Worm (Caenorhabditis elegans) whole organism, L2 larva: Measurements from ENCODE around the gene ncx-7.

Experiments
- ama-1 ChIP-seq: fragments of 150-350 bp; optimal IDR thresholded peaks from 2 replicates; lab custom pipeline; 2018; ENCODE audit warnings: inconsistent platforms
- elt-1 ChIP-seq: fragments of 150-350 bp; optimal IDR thresholded peaks from 2 replicates; lab custom pipeline; 2014; ENCODE audit warnings: missing biosample characterization, missing genetic modification characterization
- elt-3 ChIP-seq: sonication (generic microtip); optimal IDR thresholded peaks from 2 replicates; lab custom pipeline; 2017; ENCODE audit warnings: missing biosample characterization, missing genetic modification characterization
- fos-1 ChIP-seq: fragments of 150-350 bp; optimal IDR thresholded peaks from 2 replicates; lab custom pipeline; 2014; ENCODE audit warnings: missing biosample characterization, missing genetic modification characterization
- nhr-12 ChIP-seq: fragments of 150-350 bp; optimal IDR thresholded peaks from 2 replicates; lab custom pipeline; 2014; ENCODE audit warnings: missing biosample characterization, missing genetic modification characterization
- nhr-237 ChIP-seq: fragments of 150-350 bp; optimal IDR thresholded peaks from 2 replicates; lab custom pipeline; 2014; ENCODE audit warnings: missing biosample characterization, missing genetic modification characterization
- nhr-25 ChIP-seq: fragments of 150-350 bp; sonication (generic microtip); optimal IDR thresholded peaks from 3 replicates; lab custom pipeline; 2014; ENCODE audit warnings: missing biosample characterization, missing genetic modification characterization
- nhr-6 ChIP-seq: fragments of 150-350 bp; optimal IDR thresholded peaks from 2 replicates; lab custom pipeline; 2014; ENCODE audit warnings: missing biosample characterization, missing genetic modification characterization
- snpc-4 ChIP-seq: fragments of 150-350 bp; optimal IDR thresholded peaks from 2 replicates; lab custom pipeline; 2014; ENCODE audit warnings: missing biosample characterization, missing genetic modification characterization

DNA sequence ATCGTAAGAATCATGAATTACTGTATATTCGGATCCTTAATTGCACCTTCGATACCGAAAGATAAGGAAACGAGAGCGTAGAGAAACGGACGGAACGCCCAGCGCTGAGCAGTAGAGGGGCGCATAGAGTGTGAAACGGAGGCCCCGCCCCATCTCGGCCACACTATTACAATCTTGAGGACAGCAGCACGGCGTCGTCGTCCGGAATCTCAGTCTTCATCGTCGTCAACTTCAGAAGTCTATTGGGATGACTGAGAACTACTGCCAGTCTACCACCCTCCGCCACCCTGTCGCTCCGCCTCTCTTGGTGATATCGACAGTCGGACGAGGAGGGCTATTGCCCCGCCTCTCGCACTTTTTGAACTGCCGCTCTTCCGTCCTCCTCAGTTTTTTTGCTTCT, 44.6 kb upstream of the ncx-7 start:
- TF ChIP-seq elt-1 (tag; lab: Kevin White, UChicago) (no peak), ama-1 (no peak), nhr-6 (tag; lab: Kevin White, UChicago) (no peak), elt-3 (tag; lab: Kevin White, UChicago) (no peak), nhr-25 (tag; lab: Kevin White, UChicago) (no peak), nhr-12 (tag; lab: Kevin White, UChicago) (no peak), snpc-4 (no peak), nhr-237 (tag; lab: Kevin White, UChicago) (no peak), fos-1 (tag; lab: Kevin White, UChicago) (no peak)
